Worm (Caenorhabditis elegans): ENCODE measurements around the gene nuo-4.

nuo-4 gene

ce11 chrIII:7116615-7117252 lies 41.9 kb downstream of the nuo-4 start (continued):
- TF ChIP-seq elt-1 (tag; optimal IDR thresholded peaks at IDR 0.05) (peak; percentile 45), ztf-11 (tag; optimal IDR thresholded peaks at IDR 0.05) (no peak)

- TF ChIP-seq ceh-9 (tag; optimal IDR thresholded peaks at IDR 0.05) (no peak), eor-1 (tag; optimal IDR thresholded peaks at IDR 0.05) (no peak), nhr-11 (tag; optimal IDR thresholded peaks at IDR 0.05) (peak; percentile 77), ama-1 (optimal IDR thresholded peaks at IDR 0.05) (no peak), snpc-4 (tag; optimal IDR thresholded peaks at IDR 0.05) (no peak)
Observed at ce11 chrIII:7114952-7115488, 43.6 kb downstream of the nuo-4 start, which contains the start of gene nhr-10. Gene nhr-10 (minus strand): TSS chrIII:7115438.

- TF ChIP-seq eor-1 (tag; optimal IDR thresholded peaks at IDR 0.05), result no peak
- no peak for TF ChIP-seq nhr-67 (tag; optimal IDR thresholded peaks at IDR 0.05)
- no peak for TF ChIP-seq nhr-28 (tag; optimal IDR thresholded peaks at IDR 0.05)
- no peak for TF ChIP-seq ama-1 (optimal IDR thresholded peaks at IDR 0.05)
- TF ChIP-seq pqm-1 (tag; optimal IDR thresholded peaks at IDR 0.05), result no peak
- no peak for TF ChIP-seq elt-1 (tag; optimal IDR thresholded peaks at IDR 0.05)
- TF ChIP-seq elt-3 (tag; optimal IDR thresholded peaks at IDR 0.05), result no peak
- TF ChIP-seq jun-1 (tag; optimal IDR thresholded peaks at IDR 0.05), result no peak
- no peak for TF ChIP-seq nhr-76 (tag; optimal IDR thresholded peaks at IDR 0.05)
- no peak for TF ChIP-seq sea-2 (GFP tag; optimal IDR thresholded peaks at IDR 0.05)
- TF ChIP-seq zag-1 (tag; optimal IDR thresholded peaks at IDR 0.05), result no peak
- no peak for TF ChIP-seq daf-12 (tag; optimal IDR thresholded peaks at IDR 0.05)
Observed at ce11 chrIII:7112285-7112684, 46.3 kb downstream of the nuo-4 start.

- TF ChIP-seq nhr-67 (tag; optimal IDR thresholded peaks at IDR 0.05) (no peak), nhr-237 (tag; optimal IDR thresholded peaks at IDR 0.05) (no peak), snpc-4 (tag; optimal IDR thresholded peaks at IDR 0.05) (no peak), nhr-23 (tag; optimal IDR thresholded peaks at IDR 0.05) (no peak), unc-39 (tag; optimal IDR thresholded peaks at IDR 0.05) (no peak), nhr-12 (tag; optimal IDR thresholded peaks at IDR 0.05) (no peak), lsy-12 (tag; optimal IDR thresholded peaks at IDR 0.05) (no peak), R02D3.7 (tag; optimal IDR thresholded peaks at IDR 0.05) (no peak), ama-1 (optimal IDR thresholded peaks at IDR 0.05) (no peak), unc-62 (GFP tag; optimal IDR thresholded peaks at IDR 0.05) (no peak), mdl-1 (tag; optimal IDR thresholded peaks at IDR 0.05) (no peak), egl-27 (tag; optimal IDR thresholded peaks at IDR 0.05) (no peak), tbx-2 (tag; optimal IDR thresholded peaks at IDR 0.05) (no peak), elt-2 (tag; optimal IDR thresholded peaks at IDR 0.05) (no peak), ceh-82 (tag; optimal IDR thresholded peaks at IDR 0.05) (no peak), skn-1 (tag; optimal IDR thresholded peaks at IDR 0.05) (no peak), aly-2 (tag; optimal IDR thresholded peaks at IDR 0.05) (no peak), egl-5 (tag; optimal IDR thresholded peaks at IDR 0.05) (no peak)
Observed at ce11 chrIII:7111793-7112192, 46.8 kb downstream of the nuo-4 start, which contains the start of gene B0280.7. Gene B0280.7 (minus strand): TSS chrIII:7111893.

ce11 chrIII:7107965-7108364 lies 50.6 kb downstream of the nuo-4 start, which contains the start of gene odd-1:
Gene odd-1 (plus strand): TSS chrIII:7108313.
- TF ChIP-seq pha-4 (tag; optimal IDR thresholded peaks at IDR 0.05), result peak; percentile 17
- TF ChIP-seq elt-3 (tag; optimal IDR thresholded peaks at IDR 0.05), result no peak
- peak; percentile 59 for TF ChIP-seq pqm-1 (tag; optimal IDR thresholded peaks at IDR 0.05)
- TF ChIP-seq elt-2 (tag; optimal IDR thresholded peaks at IDR 0.05), result peak; percentile 77
- TF ChIP-seq lin-39 (tag; optimal IDR thresholded peaks at IDR 0.05), result no peak

ce11 chrIII:7106854-7107253 lies 51.8 kb downstream of the nuo-4 start:
- no peak for TF ChIP-seq ztf-11 (tag; optimal IDR thresholded peaks at IDR 0.05)
- no peak for TF ChIP-seq nhr-28 (tag; optimal IDR thresholded peaks at IDR 0.05)
- peak; percentile 55 for TF ChIP-seq pqm-1 (tag; optimal IDR thresholded peaks at IDR 0.05)
- peak; percentile 72 for TF ChIP-seq elt-2 (tag; optimal IDR thresholded peaks at IDR 0.05)

Data from whole organism, L3 larva.